Fruit fly (Drosophila melanogaster): ENCODE data around the gene yem.

yem gene

DNA sequence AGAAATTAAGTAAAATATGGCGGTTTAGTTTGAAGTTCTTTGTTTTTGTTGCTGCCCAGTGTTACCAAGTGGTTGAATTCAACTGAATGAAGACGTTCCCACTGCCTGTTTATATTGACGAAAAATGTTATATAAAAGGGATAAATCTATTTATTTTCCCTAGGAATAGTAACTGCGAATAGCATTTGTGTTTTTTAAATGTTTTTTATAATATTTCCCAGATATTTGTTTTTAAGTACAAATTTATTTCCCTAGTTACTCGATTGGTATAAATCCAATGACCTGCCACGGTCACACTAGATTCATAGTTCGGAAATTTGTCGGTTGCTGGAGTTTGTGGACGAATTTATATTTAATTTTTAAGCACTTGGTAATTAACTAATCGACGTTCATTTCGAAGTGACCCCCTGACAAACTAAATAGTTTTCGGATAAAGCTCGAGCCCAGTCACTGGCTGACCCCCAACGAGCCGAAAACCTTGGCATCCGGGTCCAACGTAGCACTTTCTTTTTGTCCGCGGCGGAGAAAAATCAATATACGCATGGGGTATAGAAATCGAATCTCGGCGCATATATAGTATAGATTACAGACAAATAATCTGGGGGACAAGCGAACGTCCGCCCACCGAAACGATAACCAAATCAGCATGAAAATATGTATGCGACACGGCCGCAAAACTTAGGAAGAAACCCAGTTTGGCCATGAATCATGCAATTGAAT is 8.4 kb upstream of the yem start, which contains the start of the genes dgt6 and Vha100-1 (continued):
- TF ChIP-seq Sry-β (GFP tag; optimal IDR thresholded peaks at IDR 0.05): peak; percentile 14
- no peak for TF ChIP-seq al (GFP tag; IDR thresholded peaks at IDR 0.05)
- TF ChIP-seq CG15269 (tag; optimal IDR thresholded peaks at IDR 0.05): no peak
- peak; percentile 53 for TF ChIP-seq CG2712 (tag; optimal IDR thresholded peaks at IDR 0.05)
- no peak for TF ChIP-seq CG4404 (GFP tag; IDR thresholded peaks at IDR 0.05)
- TF ChIP-seq CG17568 (GFP tag; optimal IDR thresholded peaks at IDR 0.05): no peak
- no peak for TF ChIP-seq slou (GFP tag; optimal IDR thresholded peaks at IDR 0.05)
- TF ChIP-seq CG3847 (GFP tag; IDR thresholded peaks at IDR 0.05): 0 out of 2 replicates have a peak, but pooled peaks have one; percentile 41
- no peak for TF ChIP-seq yki (optimal IDR thresholded peaks at IDR 0.05)
- TF ChIP-seq vfl (GFP tag; optimal IDR thresholded peaks at IDR 0.05): no peak
- TF ChIP-seq YL-1 (GFP tag; optimal IDR thresholded peaks at IDR 0.05): peak; percentile 39
- TF ChIP-seq CG18599 (GFP tag; optimal IDR thresholded peaks at IDR 0.05): no peak
- peak; percentile 51 for TF ChIP-seq CG17802 (tag; optimal IDR thresholded peaks at IDR 0.05)
- TF ChIP-seq Rfx (GFP tag; IDR thresholded peaks at IDR 0.05): 0 out of 2 replicates have a peak, but pooled peaks have one; percentile 8
- TF ChIP-seq Deaf1 (tag; optimal IDR thresholded peaks at IDR 0.05): peak; percentile 63
- no peak for TF ChIP-seq CG17359 (tag; optimal IDR thresholded peaks at IDR 0.05)
- TF ChIP-seq CG13424 (tag; optimal IDR thresholded peaks at IDR 0.05): peak; percentile 21
- TF ChIP-seq ash1 (GFP tag; optimal IDR thresholded peaks at IDR 0.05): no peak
- TF ChIP-seq Dfd (GFP tag; optimal IDR thresholded peaks at IDR 0.05): no peak
- no peak for TF ChIP-seq Gsc (GFP tag; IDR thresholded peaks at IDR 0.05)
- peak; percentile 6 for TF ChIP-seq CG17186 (GFP tag; optimal IDR thresholded peaks at IDR 0.05)
- no peak for TF ChIP-seq CG3407 (GFP tag; optimal IDR thresholded peaks at IDR 0.05)
- no peak for TF ChIP-seq bigmax (GFP tag; optimal IDR thresholded peaks at IDR 0.05)
- TF ChIP-seq sob (GFP tag; IDR thresholded peaks at IDR 0.05): peak; percentile 21; the same call in 1 of the 2 replicates
- peak; percentile 95 for TF ChIP-seq onecut (GFP tag; IDR thresholded peaks at IDR 0.05)
- TF ChIP-seq CG3995 (GFP tag; optimal IDR thresholded peaks at IDR 0.05): peak; percentile 13
- peak; percentile 62 for TF ChIP-seq CG15514 (GFP tag; optimal IDR thresholded peaks at IDR 0.05)
- no peak for TF ChIP-seq odd (GFP tag; optimal IDR thresholded peaks at IDR 0.05)
- TF ChIP-seq MBD-R2 (GFP tag; IDR thresholded peaks at IDR 0.05): peak; percentile 65
- peak; percentile 32 for TF ChIP-seq Jarid2 (GFP tag; optimal IDR thresholded peaks at IDR 0.05)
- TF ChIP-seq pita (GFP tag; optimal IDR thresholded peaks at IDR 0.05): no peak
- no peak for TF ChIP-seq Kr (GFP tag; optimal IDR thresholded peaks at IDR 0.05)
- TF ChIP-seq peb (GFP tag; IDR thresholded peaks at IDR 0.05): no peak
- no peak for TF ChIP-seq CG3281 (GFP tag; optimal IDR thresholded peaks at IDR 0.05)
- peak in 1 of 3 experiments; percentile 32 for TF ChIP-seq Stat92E (GFP tag; optimal IDR thresholded peaks at IDR 0.05)
- peak; percentile 43; the same call in 1 of the 3 replicates for TF ChIP-seq Dbx (GFP tag; IDR thresholded peaks at IDR 0.05)
- TF ChIP-seq Lhr (GFP tag; optimal IDR thresholded peaks at IDR 0.05): peak; percentile 38
- TF ChIP-seq CG4424 (GFP tag; optimal IDR thresholded peaks at IDR 0.05): peak; percentile 47
- TF ChIP-seq exex (tag; optimal IDR thresholded peaks at IDR 0.05): peak; percentile 4
- peak; percentile 15 for TF ChIP-seq CG12299 (tag; optimal IDR thresholded peaks at IDR 0.05)
- peak in 1 of 2 experiments; percentile 9 for TF ChIP-seq crp (GFP tag; optimal IDR thresholded peaks at IDR 0.05)
- peak; percentile 62 for TF ChIP-seq CG12391 (tag; optimal IDR thresholded peaks at IDR 0.05)
- TF ChIP-seq bab2 (GFP tag; optimal IDR thresholded peaks at IDR 0.05): peak; percentile 26
- peak; percentile 58; the same call in 1 of the 2 replicates for TF ChIP-seq CG13287 (GFP tag; IDR thresholded peaks at IDR 0.05; ENCODE audit: partially characterized antibody)
- TF ChIP-seq Dp (GFP tag; optimal IDR thresholded peaks at IDR 0.05): peak; percentile 74
- no peak for TF ChIP-seq usp (GFP tag; optimal IDR thresholded peaks at IDR 0.05)
- TF ChIP-seq CG8281 (tag; optimal IDR thresholded peaks at IDR 0.05): no peak
- no peak for TF ChIP-seq CG10321 (GFP tag; IDR thresholded peaks at IDR 0.05)
- no peak for TF ChIP-seq Dek (tag; optimal IDR thresholded peaks at IDR 0.05)

Measured in whole organism, embryonic.